Worm (Caenorhabditis elegans) whole organism, early embryonic: Measurements from ENCODE around the gene R09H3.3.

Source experiments
- B0310.2 ChIP-seq: sonication (generic microtip); optimal IDR thresholded peaks from 2 replicates; lab custom pipeline; 2016; ENCODE audit warnings: mild to moderate bottlenecking, missing genetic modification characterization, missing compliant biosample characterization
- F13C5.2 ChIP-seq: sonication (generic microtip); optimal IDR thresholded peaks from 2 replicates; lab custom pipeline; 2017; ENCODE audit warnings: mild to moderate bottlenecking, missing genetic modification characterization, inconsistent platforms, missing compliant biosample characterization
- ama-1 ChIP-seq: fragments of 150-350 bp; optimal IDR thresholded peaks from 2 replicates; lab custom pipeline; 2014
- ets-7 ChIP-seq: sonication (generic microtip); optimal IDR thresholded peaks from 2 replicates; lab custom pipeline; 2016; ENCODE audit warnings: missing genotype, missing genetic modification characterization, missing compliant biosample characterization
- flt-1 ChIP-seq: fragments of 200-800 bp; sonication (Bioruptor generic); IDR thresholded peaks from 2 replicates; pipeline ENCODE4 v1.3.6; 2022; ENCODE audit warnings: missing genetic modification characterization, missing compliant biosample characterization
- hmbx-1 ChIP-seq: sonication (generic microtip); optimal IDR thresholded peaks from 2 replicates; lab custom pipeline; 2016; ENCODE audit warnings: mild to moderate bottlenecking, missing genetic modification characterization, missing compliant biosample characterization
- hmg-4 ChIP-seq: fragments of 200-800 bp; sonication (Bioruptor generic); optimal IDR thresholded peaks from 2 replicates; lab custom pipeline; 2018; ENCODE audit warnings: mild to moderate bottlenecking, missing genetic modification characterization, missing compliant biosample characterization
- hnd-1 ChIP-seq: sonication (generic microtip); optimal IDR thresholded peaks from 2 replicates; lab custom pipeline; 2016; ENCODE audit warnings: missing genetic modification characterization, missing compliant biosample characterization
- pes-1 ChIP-seq: fragments of 200-800 bp; sonication (Bioruptor generic); IDR thresholded peaks from 2 replicates; pipeline ENCODE4 v1.3.6; 2022; ENCODE audit warnings: missing genetic modification reagents, missing genetic modification characterization, missing compliant biosample characterization
- scrt-1 ChIP-seq: fragments of 200-800 bp; sonication (Bioruptor generic); IDR thresholded peaks from 2 replicates; pipeline ENCODE4 v1.3.6; 2022; ENCODE audit warnings: missing genetic modification characterization, missing compliant biosample characterization
- tbx-11 ChIP-seq: fragments of 200-800 bp; sonication (Bioruptor generic); IDR thresholded peaks from 2 replicates; pipeline ENCODE4 v1.3.6; 2022; ENCODE audit warnings: missing genetic modification characterization, missing compliant biosample characterization

- TF ChIP-seq ets-7 (tag; lab: Kevin White, UChicago) (no peak), hmg-4 (no peak), ama-1 (no peak), tbx-11 (no peak), hmbx-1 (tag; lab: Kevin White, UChicago) (no peak), hnd-1 (tag; lab: Kevin White, UChicago) (no peak), F13C5.2 (tag; lab: Kevin White, UChicago) (no peak), flt-1 (GFP tag; lab: Robert Waterston, UW) (no peak), B0310.2 (no peak), pes-1 (GFP tag; lab: Robert Waterston, UW) (no peak), scrt-1 (GFP tag; lab: Robert Waterston, UW) (no peak)
Observed at ce11 chrX:1630881-1631516, 37.6 kb downstream of the R09H3.3 start, which contains the start of gene ZK380.2.
